Worm (Caenorhabditis elegans) whole organism, L2 larva: Measurements from ENCODE around the gene T23B5.3.
"Not testable (repeated sequence)": the region's sequence is repeated elsewhere in the genome, so short reads cannot be mapped to it uniquely, and the experiment has no call there.

Experiments used
- C34F6.9 ChIP-seq: fragments of 150-350 bp; optimal IDR thresholded peaks from 2 replicates; lab custom pipeline; 2014; ENCODE audit warnings: missing biosample characterization, missing genetic modification characterization
- R02D3.7 ChIP-seq: fragments of 150-350 bp; optimal IDR thresholded peaks from 2 replicates; lab custom pipeline; 2014; ENCODE audit warnings: missing biosample characterization, missing genetic modification characterization
- Y55F3AM.14 ChIP-seq: fragments of 200-800 bp; sonication (Bioruptor generic); optimal IDR thresholded peaks from 2 replicates; lab custom pipeline; 2018; ENCODE audit warnings: mild to moderate bottlenecking, missing genetic modification characterization, missing compliant biosample characterization
- aly-2 ChIP-seq: fragments of 150-350 bp; optimal IDR thresholded peaks from 2 replicates; lab custom pipeline; 2014; ENCODE audit warnings: missing biosample characterization, missing genetic modification characterization
- ama-1 ChIP-seq: fragments of 150-350 bp; optimal IDR thresholded peaks from 2 replicates; lab custom pipeline; 2018; ENCODE audit warnings: inconsistent platforms
- ceh-16 ChIP-seq: fragments of 150-350 bp; optimal IDR thresholded peaks from 2 replicates; lab custom pipeline; 2014; ENCODE audit warnings: missing biosample characterization, missing genetic modification characterization
- dmd-4 ChIP-seq: sonication (generic microtip); optimal IDR thresholded peaks from 2 replicates; lab custom pipeline; 2017; ENCODE audit warnings: missing biosample characterization, missing genetic modification characterization
- elt-1 ChIP-seq: fragments of 150-350 bp; optimal IDR thresholded peaks from 2 replicates; lab custom pipeline; 2014; ENCODE audit warnings: missing biosample characterization, missing genetic modification characterization
- gmeb-1 ChIP-seq: fragments of 150-350 bp; optimal IDR thresholded peaks from 2 replicates; lab custom pipeline; 2014; ENCODE audit warnings: missing biosample characterization, missing genetic modification characterization
- lin-13 ChIP-seq: fragments of 150-350 bp; optimal IDR thresholded peaks from 2 replicates; lab custom pipeline; 2014; ENCODE audit warnings: missing biosample characterization, missing genetic modification reagents, missing genetic modification characterization
- lsy-2 ChIP-seq, 2 experiments: fragments of 150-350 bp in 1 of 2; sonication (generic microtip) in 1 of 2; optimal IDR thresholded peaks; 2 replicates each; lab custom pipeline; 2014 to 2017; ENCODE audit warnings: missing biosample characterization in 2 of 2, missing genetic modification characterization in 2 of 2
- mab-5 ChIP-seq: fragments of 150-350 bp; optimal IDR thresholded peaks from 2 replicates; lab custom pipeline; 2014; ENCODE audit warnings: missing biosample characterization, missing genetic modification characterization
- mbf-1 ChIP-seq: sonication (generic microtip); optimal IDR thresholded peaks from 2 replicates; lab custom pipeline; 2017; ENCODE audit warnings: missing biosample characterization, missing genetic modification characterization
- mdl-1 ChIP-seq, 2 experiments: fragments of 150-350 bp in 1 of 2; sonication (generic microtip) in 1 of 2; optimal IDR thresholded peaks; 2 replicates each; lab custom pipeline; 2017; ENCODE audit warnings: missing biosample characterization in 2 of 2, missing genetic modification characterization in 2 of 2
- nhr-10 ChIP-seq: sonication (generic microtip); optimal IDR thresholded peaks from 2 replicates; lab custom pipeline; 2017; ENCODE audit warnings: missing biosample characterization, missing genetic modification characterization
- nhr-11 ChIP-seq: fragments of 150-350 bp; optimal IDR thresholded peaks from 2 replicates; lab custom pipeline; 2014; ENCODE audit warnings: missing biosample characterization, missing genetic modification characterization
- nhr-21 ChIP-seq: fragments of 150-350 bp; optimal IDR thresholded peaks from 2 replicates; lab custom pipeline; 2014; ENCODE audit warnings: missing biosample characterization, missing genetic modification characterization
- nhr-23 ChIP-seq: fragments of 150-350 bp; optimal IDR thresholded peaks from 2 replicates; lab custom pipeline; 2014; ENCODE audit warnings: missing biosample characterization, missing genetic modification reagents, missing genetic modification characterization
- nhr-237 ChIP-seq: fragments of 150-350 bp; optimal IDR thresholded peaks from 2 replicates; lab custom pipeline; 2014; ENCODE audit warnings: missing biosample characterization, missing genetic modification characterization
- nhr-25 ChIP-seq: fragments of 150-350 bp; sonication (generic microtip); optimal IDR thresholded peaks from 3 replicates; lab custom pipeline; 2014; ENCODE audit warnings: missing biosample characterization, missing genetic modification characterization
- nhr-6 ChIP-seq: fragments of 150-350 bp; optimal IDR thresholded peaks from 2 replicates; lab custom pipeline; 2014; ENCODE audit warnings: missing biosample characterization, missing genetic modification characterization
- peb-1 ChIP-seq: fragments of 150-350 bp; optimal IDR thresholded peaks from 2 replicates; lab custom pipeline; 2014; ENCODE audit warnings: missing biosample characterization, missing genetic modification characterization
- sem-4 ChIP-seq: fragments of 150-350 bp; optimal IDR thresholded peaks from 2 replicates; lab custom pipeline; 2014; ENCODE audit warnings: missing biosample characterization, missing genetic modification reagents, missing genetic modification characterization
- sma-3 ChIP-seq: sonication (generic microtip); optimal IDR thresholded peaks from 2 replicates; lab custom pipeline; 2016; ENCODE audit warnings: missing genetic modification reagents, missing genetic modification characterization, missing compliant biosample characterization
- snpc-4 ChIP-seq: fragments of 150-350 bp; optimal IDR thresholded peaks from 2 replicates; lab custom pipeline; 2014; ENCODE audit warnings: missing biosample characterization, missing genetic modification characterization
- unc-55 ChIP-seq: fragments of 150-350 bp; sonication (generic microtip); optimal IDR thresholded peaks from 3 replicates; lab custom pipeline; 2014; ENCODE audit warnings: missing biosample characterization, missing genetic modification reagents, missing genetic modification characterization
- zag-1 ChIP-seq: fragments of 150-350 bp; optimal IDR thresholded peaks from 2 replicates; lab custom pipeline; 2014; ENCODE audit warnings: missing biosample characterization, missing genetic modification characterization
- ztf-11 ChIP-seq: sonication (generic microtip); optimal IDR thresholded peaks from 2 replicates; lab custom pipeline; 2017; ENCODE audit warnings: missing biosample characterization, missing genetic modification characterization
- ztf-4 ChIP-seq: fragments of 150-350 bp; optimal IDR thresholded peaks from 2 replicates; lab custom pipeline; 2014; ENCODE audit warnings: missing biosample characterization, missing genetic modification characterization

Gene T23B5.3

ce11 chrIV:12653094-12653493 is 35.4 kb upstream of the T23B5.3 start, which contains the start of the genes wdfy-3 and C26H9A.4:
Gene wdfy-3 (plus strand): TSS chrIV:12653401.
Gene C26H9A.4 (plus strand): TSS chrIV:12653410.
- TF ChIP-seq unc-55 (GFP tag; lab: Kevin White, UChicago) (peak; percentile 25), C34F6.9 (tag; lab: Kevin White, UChicago) (peak; percentile 18), aly-2 (tag; lab: Kevin White, UChicago) (no peak)

ce11 chrIV:12674700-12675099 is 13.8 kb upstream of the T23B5.3 start, which contains the start of gene T23B5.4:
Gene T23B5.4 (plus strand): TSS chrIV:12675000.
- no peak for TF ChIP-seq nhr-11 (tag; lab: Kevin White, UChicago)
- TF ChIP-seq R02D3.7 (tag; lab: Kevin White, UChicago): no peak
- TF ChIP-seq mab-5 (tag; lab: Kevin White, UChicago): no peak
- no peak for TF ChIP-seq sma-3 (GFP tag; lab: Kevin White, UChicago)
- no peak for TF ChIP-seq ztf-11 (tag; lab: Kevin White, UChicago)
- TF ChIP-seq, all 48 proteins: peak for 0

- TF ChIP-seq dmd-4 (tag; lab: Kevin White, UChicago); mbf-1 (tag; lab: Kevin White, UChicago); snpc-4: not testable (repeated sequence)
- TF ChIP-seq, all 48 proteins: peak for 0; not testable (repeated sequence) for 48
These were observed 11.3 kb upstream of the T23B5.3 start, which contains the start of gene T23B5.6 for ce11 chrIV:12677137-12677536. Gene T23B5.6 (minus strand): TSS chrIV:12677237.

ce11 chrIV:12684341-12684740 is 4.1 kb upstream of the T23B5.3 start, which contains the start of gene prmt-9:
Gene prmt-9 (minus strand): TSS chrIV:12684378.
- TF ChIP-seq gmeb-1 (tag; lab: Kevin White, UChicago): peak; percentile 27
- no peak for TF ChIP-seq sem-4 (tag; lab: Kevin White, UChicago)
- TF ChIP-seq lsy-2 (tag; optimal IDR thresholded peaks at IDR 0.05; lab: Kevin White, UChicago): peak in 1 of 2 experiments; percentile 5
- no peak for TF ChIP-seq nhr-237 (tag; lab: Kevin White, UChicago)
- TF ChIP-seq unc-55 (GFP tag; lab: Kevin White, UChicago): peak; percentile 19
- no peak for TF ChIP-seq elt-1
- no peak for TF ChIP-seq dmd-4 (tag; lab: Kevin White, UChicago)
- peak; percentile 9 for TF ChIP-seq C34F6.9 (tag; lab: Kevin White, UChicago)
- no peak for TF ChIP-seq nhr-11 (tag; lab: Kevin White, UChicago)
- TF ChIP-seq nhr-10 (tag; lab: Kevin White, UChicago): no peak
- TF ChIP-seq, all 48 proteins: peak for 4

ce11 chrIV:12684826-12685594 is 3.5 kb upstream of the T23B5.3 start:
- no peak for TF ChIP-seq Y55F3AM.14 (GFP tag; lab: Kevin White, UChicago)
- no peak for TF ChIP-seq lsy-2 (tag; optimal IDR thresholded peaks at IDR 0.05; lab: Kevin White, UChicago)

- TF ChIP-seq nhr-11 (tag; lab: Kevin White, UChicago) (no peak), nhr-25 (tag; lab: Kevin White, UChicago) (no peak), mab-5 (tag; lab: Kevin White, UChicago) (no peak), lin-13 (GFP tag; lab: Kevin White, UChicago) (no peak), elt-1 (no peak), mdl-1 (tag; optimal IDR thresholded peaks at IDR 0.05; lab: Kevin White, UChicago) (no peak), ceh-16 (tag; lab: Kevin White, UChicago) (no peak), ztf-4 (no peak), peb-1 (no peak), nhr-6 (tag; lab: Kevin White, UChicago) (no peak), ama-1 (lab: Kevin White, UChicago) (no peak), nhr-21 (tag; lab: Kevin White, UChicago) (no peak), nhr-237 (tag; lab: Kevin White, UChicago) (no peak), C34F6.9 (tag; lab: Kevin White, UChicago) (no peak), zag-1 (no peak), nhr-23 (no peak), aly-2 (tag; lab: Kevin White, UChicago) (no peak)
These were observed 2.6 kb upstream of the T23B5.3 start for ce11 chrIV:12685827-12686226.
